Worm (Caenorhabditis elegans): ENCODE results near the gene osg-1.

DNA sequence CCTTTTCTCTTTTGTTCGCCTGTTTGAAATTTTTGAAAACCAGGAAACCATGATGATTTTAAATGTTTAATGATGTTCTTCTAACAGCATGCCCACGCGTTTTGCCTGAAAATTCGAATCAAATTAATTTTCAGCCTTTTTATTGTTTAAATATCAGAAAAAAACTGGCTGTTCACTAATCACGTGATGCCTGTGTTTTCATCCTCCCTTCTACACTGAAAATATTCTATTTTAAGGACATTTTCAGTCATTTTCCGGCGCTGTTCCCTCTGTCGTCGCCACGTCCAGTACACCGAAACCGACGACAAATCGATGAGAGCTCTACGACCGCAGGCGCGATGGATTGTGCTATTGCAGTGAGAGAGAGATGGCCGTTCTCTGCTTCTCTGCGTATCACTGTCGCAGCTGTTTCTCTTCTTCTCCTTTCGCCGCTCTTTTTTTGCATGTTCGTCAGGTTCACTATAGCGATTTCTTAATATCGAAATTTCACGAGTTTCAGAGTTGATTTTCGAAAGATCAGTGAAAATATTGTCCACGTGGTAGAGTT lies 37.5 kb upstream of the osg-1 start, which contains the start of gene F48E8.8:
- TF ChIP-seq him-1 (tag; optimal IDR thresholded peaks at IDR 0.05), result no peak
- no peak for TF ChIP-seq W03F9.2 (tag; optimal IDR thresholded peaks at IDR 0.05)

Data from whole organism, L4/young adult.